Fruit fly (Drosophila melanogaster) whole organism, embryonic: Measurements from ENCODE around the gene Bicra.

Source experiments
- Aef1 ChIP-seq: fragments of 200-800 bp; sonication (Bioruptor generic); IDR thresholded peaks from 3 replicates; pipeline ENCODE4 v1.3.6; 2022; ENCODE audit warnings: missing biosample characterization, missing genetic modification characterization
- Bdp1 ChIP-seq: fragments of 200-800 bp; sonication (Bioruptor generic); optimal IDR thresholded peaks from 3 replicates; lab custom pipeline; 2016; ENCODE audit warnings: missing biosample characterization, missing genetic modification characterization
- CG10431 ChIP-seq: fragments of 200-800 bp; sonication (Bioruptor generic); optimal IDR thresholded peaks from 3 replicates; lab custom pipeline; 2018; ENCODE audit warnings: missing biosample characterization, mild to moderate bottlenecking, missing genetic modification characterization
- CG13123 ChIP-seq: fragments of 200-800 bp; sonication (Bioruptor generic); optimal IDR thresholded peaks from 2 replicates; lab custom pipeline; 2016; ENCODE audit warnings: missing biosample characterization, missing genetic modification characterization
- CG13894 ChIP-seq: fragments of 200-800 bp; sonication (Bioruptor generic); optimal IDR thresholded peaks from 3 replicates; lab custom pipeline; 2018; ENCODE audit warnings: missing biosample characterization, mild to moderate bottlenecking, missing genetic modification characterization, moderate library complexity
- CG17186 ChIP-seq: fragments of 200-800 bp; sonication (Bioruptor generic); optimal IDR thresholded peaks from 3 replicates; lab custom pipeline; 2017; ENCODE audit warnings: missing biosample characterization, missing genetic modification reagents, missing genetic modification characterization
- CG17385 ChIP-seq: fragments of 200-800 bp; sonication (Bioruptor generic); optimal IDR thresholded peaks from 3 replicates; lab custom pipeline; 2018; ENCODE audit warnings: missing biosample characterization, mild to moderate bottlenecking, missing genetic modification characterization
- CG17612 ChIP-seq: fragments of 200-800 bp; sonication (Bioruptor generic); IDR thresholded peaks from 2 replicates; pipeline ENCODE4 v1.3.6; 2022; ENCODE audit warnings: missing biosample characterization, missing genetic modification characterization
- CG18476 ChIP-seq: fragments of 200-800 bp; sonication (Bioruptor generic); optimal IDR thresholded peaks from 2 replicates; lab custom pipeline; 2016; ENCODE audit warnings: missing biosample characterization, mild to moderate bottlenecking, missing genetic modification characterization
- CG18599 ChIP-seq: fragments of 200-800 bp; sonication (Bioruptor generic); optimal IDR thresholded peaks from 3 replicates; lab custom pipeline; 2017; ENCODE audit warnings: missing biosample characterization, missing genetic modification characterization, mild to moderate bottlenecking, moderate library complexity, missing genetic modification reagents
- CG4617 ChIP-seq: fragments of 200-800 bp; sonication (Bioruptor generic); optimal IDR thresholded peaks from 3 replicates; lab custom pipeline; 2016; ENCODE audit warnings: missing biosample characterization, missing genetic modification characterization, borderline replicate concordance
- CG6175 ChIP-seq: fragments of 200-800 bp; sonication (Bioruptor generic); IDR thresholded peaks from 3 replicates; pipeline ENCODE4 v1.3.6; 2022; ENCODE audit warnings: missing biosample characterization, missing genetic modification characterization
- CG6683 ChIP-seq: fragments of 200-800 bp; sonication (Bioruptor generic); optimal IDR thresholded peaks from 2 replicates; lab custom pipeline; 2017; ENCODE audit warnings: missing biosample characterization, mild to moderate bottlenecking, missing genetic modification characterization, missing genetic modification reagents
- CG7556 ChIP-seq: fragments of 200-800 bp; sonication (Bioruptor generic); optimal IDR thresholded peaks from 2 replicates; lab custom pipeline; 2017; ENCODE audit warnings: missing biosample characterization, mild to moderate bottlenecking, missing genetic modification characterization
- CG7745 ChIP-seq: fragments of 200-800 bp; sonication (Bioruptor generic); optimal IDR thresholded peaks from 2 replicates; lab custom pipeline; 2018; ENCODE audit warnings: missing biosample characterization, mild to moderate bottlenecking, missing genetic modification characterization, moderate library complexity
- CG7987 ChIP-seq: fragments of 200-800 bp; sonication (Bioruptor generic); optimal IDR thresholded peaks from 2 replicates; lab custom pipeline; 2018; ENCODE audit warnings: missing biosample characterization, mild to moderate bottlenecking, missing genetic modification characterization, moderate library complexity
- CG9876 ChIP-seq: fragments of 200-800 bp; sonication (Bioruptor generic); optimal IDR thresholded peaks from 2 replicates; lab custom pipeline; 2016; ENCODE audit warnings: missing biosample characterization, missing genetic modification characterization
- CG9932 ChIP-seq: fragments of 200-800 bp; sonication (Bioruptor generic); IDR thresholded peaks from 2 replicates; pipeline ENCODE4 v1.3.6; 2022; ENCODE audit warnings: missing biosample characterization, missing genetic modification characterization
- E2f2 ChIP-seq: fragments of 200-800 bp; sonication (Bioruptor generic); IDR thresholded peaks from 2 replicates; pipeline ENCODE4 v1.3.6; 2022; ENCODE audit warnings: missing biosample characterization, missing genetic modification characterization
- Gug ChIP-seq: fragments of 200-800 bp; sonication (Bioruptor generic); IDR thresholded peaks from 4 replicates; pipeline ENCODE4 v1.3.6; 2022; ENCODE audit warnings: missing biosample characterization, missing genetic modification characterization
- H2.0 ChIP-seq: fragments of 200-800 bp; sonication (Bioruptor generic); IDR thresholded peaks from 2 replicates; pipeline ENCODE4 v1.3.6; 2022; ENCODE audit warnings: missing biosample characterization, missing genetic modification characterization
- HLH54F ChIP-seq: fragments of 200-800 bp; sonication (Bioruptor generic); optimal IDR thresholded peaks from 3 replicates; lab custom pipeline; 2016; ENCODE audit warnings: missing biosample characterization, missing genetic modification characterization
- Hr39 ChIP-seq: fragments of >200 bp; optimal IDR thresholded peaks from 2 replicates; lab custom pipeline; 2017
- Side ChIP-seq: fragments of 200-800 bp; sonication (Bioruptor generic); optimal IDR thresholded peaks from 2 replicates; lab custom pipeline; 2016; ENCODE audit warnings: missing biosample characterization, missing genetic modification characterization
- Usf ChIP-seq: fragments of 200-800 bp; sonication (Bioruptor generic); optimal IDR thresholded peaks from 2 replicates; lab custom pipeline; 2017; ENCODE audit warnings: missing genotype, missing biosample characterization, missing genetic modification characterization
- az2 ChIP-seq: fragments of 200-800 bp; sonication (Bioruptor generic); optimal IDR thresholded peaks from 3 replicates; lab custom pipeline; 2016; ENCODE audit warnings: missing biosample characterization, missing genetic modification characterization
- bsh ChIP-seq, 2 experiments: fragments of 200-800 bp; sonication (Bioruptor generic); optimal IDR thresholded peaks; 2 replicates each; lab custom pipeline; 2017 to 2018; ENCODE audit warnings: mild to moderate bottlenecking in 2 of 2, missing biosample characterization in 2 of 2, missing genetic modification characterization in 2 of 2, moderate library complexity in 1 of 2
- cad ChIP-seq: fragments of >200 bp; optimal IDR thresholded peaks from 2 replicates; lab custom pipeline; 2017; ENCODE audit warnings: missing biosample characterization, missing genetic modification characterization
- chif ChIP-seq, 2 experiments: fragments of 200-800 bp; sonication (Bioruptor generic); optimal IDR thresholded peaks; 3 replicates each; lab custom pipeline; 2016; ENCODE audit warnings: missing biosample characterization in 2 of 2, missing genetic modification characterization in 2 of 2
- corto ChIP-seq: fragments of 200-800 bp; sonication (Bioruptor generic); optimal IDR thresholded peaks from 2 replicates; lab custom pipeline; 2016; ENCODE audit warnings: missing biosample characterization, mild to moderate bottlenecking, missing genetic modification characterization, moderate library complexity
- dan ChIP-seq: fragments of 200-800 bp; sonication (Bioruptor generic); IDR thresholded peaks from 2 replicates; pipeline ENCODE4 v1.3.6; 2022; ENCODE audit warnings: missing biosample characterization, missing genetic modification characterization
- disco-r ChIP-seq: fragments of 200-800 bp; sonication (Bioruptor generic); optimal IDR thresholded peaks from 2 replicates; lab custom pipeline; 2016; ENCODE audit warnings: missing biosample characterization, missing genetic modification characterization
- fu2 ChIP-seq: fragments of 200-800 bp; sonication (Bioruptor generic); optimal IDR thresholded peaks from 2 replicates; lab custom pipeline; 2016; ENCODE audit warnings: missing biosample characterization, missing genetic modification characterization
- gfzf ChIP-seq: fragments of 200-800 bp; sonication (Bioruptor generic); optimal IDR thresholded peaks from 2 replicates; lab custom pipeline; 2016; ENCODE audit warnings: missing biosample characterization, mild to moderate bottlenecking, missing genetic modification characterization, moderate library complexity
- gro ChIP-seq: fragments of 200-800 bp; sonication (Bioruptor generic); optimal IDR thresholded peaks from 2 replicates; lab custom pipeline; 2016; ENCODE audit warnings: missing biosample characterization, missing genetic modification characterization
- hbn ChIP-seq: fragments of 200-800 bp; sonication (Bioruptor generic); IDR thresholded peaks from 2 replicates; pipeline ENCODE4 v1.3.6; 2022; ENCODE audit warnings: missing biosample characterization, missing genetic modification characterization; ENCODE audit not compliant: partially characterized antibody
- hth ChIP-seq: fragments of >200 bp; optimal IDR thresholded peaks from 2 replicates; lab custom pipeline; 2017; ENCODE audit warnings: inconsistent platforms
- knrl ChIP-seq: fragments of 200-800 bp; sonication (Bioruptor generic); IDR thresholded peaks from 3 replicates; pipeline ENCODE4 v1.3.6; 2022; ENCODE audit warnings: missing biosample characterization, missing genetic modification characterization; ENCODE audit not compliant: partially characterized antibody
- lola ChIP-seq, 3 experiments: fragments of >200 bp in 2 of 3; fragments of 200-800 bp in 1 of 3; sonication (Bioruptor generic) in 1 of 3; optimal IDR thresholded peaks; 2 replicates each; lab custom pipeline; 2017 to 2019; ENCODE audit warnings: missing biosample characterization in 3 of 3, missing genetic modification characterization in 3 of 3, mild to moderate bottlenecking in 1 of 3, moderate library complexity in 1 of 3
- p53 ChIP-seq: fragments of 200-800 bp; sonication (Bioruptor generic); optimal IDR thresholded peaks from 2 replicates; lab custom pipeline; 2016; ENCODE audit warnings: missing biosample characterization, missing genetic modification characterization
- row ChIP-seq: fragments of 200-800 bp; sonication (Bioruptor generic); IDR thresholded peaks from 3 replicates; pipeline ENCODE4 v1.3.6; 2022; ENCODE audit warnings: missing biosample characterization, missing genetic modification characterization
- sens ChIP-seq: fragments of 200-800 bp; sonication (Bioruptor generic); peaks from one replicate; lab custom pipeline; 2016; ENCODE audit warnings: missing biosample characterization, missing genetic modification characterization
- slbo ChIP-seq: fragments of 200-800 bp; sonication (Bioruptor generic); IDR thresholded peaks from 2 replicates; pipeline ENCODE4 v1.3.6; 2022; ENCODE audit warnings: missing biosample characterization, missing genetic modification characterization
- sob ChIP-seq: fragments of 200-800 bp; sonication (Bioruptor generic); IDR thresholded peaks from 2 replicates; pipeline ENCODE4 v1.3.6; 2022; ENCODE audit warnings: missing biosample characterization, missing genetic modification characterization
- stc ChIP-seq: fragments of 200-800 bp; sonication (Bioruptor generic); IDR thresholded peaks from 2 replicates; pipeline ENCODE4 v1.3.6; 2022; ENCODE audit warnings: missing biosample characterization, missing genetic modification characterization
- stwl ChIP-seq: fragments of 200-800 bp; sonication (Bioruptor generic); optimal IDR thresholded peaks from 3 replicates; lab custom pipeline; 2018; ENCODE audit warnings: missing biosample characterization, mild to moderate bottlenecking, missing genetic modification characterization, moderate library complexity
- tgo ChIP-seq: fragments of 200-800 bp; sonication (Bioruptor generic); IDR thresholded peaks from 3 replicates; pipeline ENCODE4 v1.3.6; 2022; ENCODE audit warnings: missing biosample characterization, missing genetic modification characterization
- trem ChIP-seq: fragments of 200-800 bp; optimal IDR thresholded peaks from 3 replicates; lab custom pipeline; 2019; ENCODE audit warnings: missing biosample characterization, mild to moderate bottlenecking, missing genetic modification characterization, moderate library complexity
- wor ChIP-seq: fragments of 200-800 bp; sonication (Bioruptor generic); IDR thresholded peaks from 2 replicates; pipeline ENCODE4 v1.3.6; 2022; ENCODE audit warnings: missing biosample characterization, missing genetic modification characterization
- zen ChIP-seq: fragments of 200-800 bp; sonication (Bioruptor generic); optimal IDR thresholded peaks from 3 replicates; lab custom pipeline; 2018; ENCODE audit warnings: missing biosample characterization, mild to moderate bottlenecking, missing genetic modification characterization, moderate library complexity

Gene Bicra

DNA sequence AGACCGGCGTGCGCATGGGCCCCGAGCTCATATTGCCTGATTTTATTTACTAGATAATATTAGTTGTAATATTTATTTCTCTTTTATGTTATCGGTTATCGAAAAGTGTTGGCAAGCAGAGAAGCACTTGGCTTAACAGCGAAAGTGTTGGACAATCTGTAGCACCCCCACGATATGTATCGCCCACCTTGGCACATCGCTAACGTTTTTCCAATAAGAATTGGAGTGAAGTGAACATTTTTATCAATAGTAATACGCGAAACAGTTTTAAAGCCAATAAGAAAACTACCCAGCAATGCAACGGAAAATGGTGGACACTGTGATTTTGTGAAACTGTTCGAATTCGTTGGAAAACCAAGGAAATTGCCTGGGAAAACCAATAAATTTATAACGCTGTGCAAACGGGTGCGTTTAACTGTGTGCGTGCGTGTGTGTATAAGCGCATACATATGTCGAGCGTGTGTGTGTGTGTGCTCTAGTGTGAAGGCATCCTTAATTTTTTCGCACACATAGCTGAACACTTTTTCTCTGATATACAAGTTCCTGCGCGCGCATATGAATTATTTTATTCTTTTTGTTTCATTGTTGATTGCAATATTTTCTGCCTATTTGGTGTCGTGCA lies 23.8 kb upstream of the Bicra start, which contains the start of the genes Slu7 and Pkc98E (continued):
- peak; percentile 61 for TF ChIP-seq trem
- TF ChIP-seq gfzf (GFP tag; lab: Kevin White, UChicago), result no peak
- peak; percentile 49; the same call in 2 of the 3 replicates for TF ChIP-seq Aef1 (GFP tag; lab: Robert Waterston, UW)
- TF ChIP-seq stwl (tag; lab: Kevin White, UChicago), result peak; percentile 96
- TF ChIP-seq Hr39, result no peak
- TF ChIP-seq wor, result no peak
- TF ChIP-seq CG13123, result peak; percentile 29
- peak; percentile 92 for TF ChIP-seq CG9932 (GFP tag; lab: Robert Waterston, UW)
- peak; percentile 52 for TF ChIP-seq H2.0
- no peak for TF ChIP-seq stc (GFP tag; lab: Robert Waterston, UW)
- peak; percentile 82 for TF ChIP-seq hbn (GFP tag; lab: Robert Waterston, UW)
- no peak for TF ChIP-seq p53 (GFP tag; lab: Kevin White, UChicago)
- no peak for TF ChIP-seq CG6683 (GFP tag; lab: Kevin White, UChicago)
- peak; percentile 75 for TF ChIP-seq CG7987 (GFP tag; lab: Kevin White, UChicago)
- TF ChIP-seq Usf, result no peak
- peak; percentile 58 for TF ChIP-seq CG17385
- peak in 1 of 3 experiments; percentile 68 for TF ChIP-seq lola (GFP tag; optimal IDR thresholded peaks at IDR 0.05; lab: Kevin White, UChicago)
- TF ChIP-seq az2 (GFP tag; lab: Kevin White, UChicago), result no peak
- 0 out of 2 replicates have a peak, but pooled peaks have one; percentile 25 for TF ChIP-seq E2f2
- no peak for TF ChIP-seq dan (GFP tag; lab: Robert Waterston, UW)
- peak; percentile 66 for TF ChIP-seq zen (tag; lab: Kevin White, UChicago)
- peak; percentile 71 for TF ChIP-seq fu2 (GFP tag; lab: Kevin White, UChicago)
- TF ChIP-seq CG9876 (GFP tag; lab: Kevin White, UChicago), result peak; percentile 46
- TF ChIP-seq gro (GFP tag; lab: Kevin White, UChicago), result peak; percentile 88
- peak; percentile 35 for TF ChIP-seq Side (GFP tag; lab: Kevin White, UChicago)
- TF ChIP-seq chif (GFP tag; optimal IDR thresholded peaks at IDR 0.05; lab: Kevin White, UChicago), result peak; percentile 43 to 56
- TF ChIP-seq corto (GFP tag; lab: Kevin White, UChicago), result no peak
- TF ChIP-seq bsh (GFP tag; optimal IDR thresholded peaks at IDR 0.05; lab: Kevin White, UChicago), result peak in 1 of 2 experiments; percentile 39
- no peak for TF ChIP-seq CG13894 (tag; lab: Kevin White, UChicago)
- peak; percentile 23 for TF ChIP-seq CG18476
- TF ChIP-seq Gug (GFP tag; lab: Robert Waterston, UW), result peak; percentile 71; the same call in 3 of the 4 replicates
- TF ChIP-seq knrl (GFP tag; lab: Robert Waterston, UW), result peak; percentile 88
- no peak for TF ChIP-seq CG17186 (GFP tag; lab: Kevin White, UChicago)
- TF ChIP-seq sens, result peak; percentile 79
- TF ChIP-seq disco-r (GFP tag; lab: Kevin White, UChicago), result no peak
- no peak for TF ChIP-seq CG17612 (GFP tag; lab: Robert Waterston, UW)
- peak; percentile 80 for TF ChIP-seq CG7745
- peak; percentile 60 for TF ChIP-seq Bdp1
- no peak for TF ChIP-seq hth (lab: Kevin White, UChicago)
- peak; percentile 91 for TF ChIP-seq slbo (GFP tag; lab: Robert Waterston, UW)
- TF ChIP-seq row (GFP tag; lab: Robert Waterston, UW), result peak; percentile 55
- no peak for TF ChIP-seq cad (GFP tag; lab: Kevin White, UChicago)
- peak; percentile 90 for TF ChIP-seq sob
- peak; percentile 68 for TF ChIP-seq CG18599 (GFP tag; lab: Kevin White, UChicago)
- TF ChIP-seq CG7556 (GFP tag; lab: Kevin White, UChicago), result peak; percentile 13
- 0 out of 3 replicates have a peak, but pooled peaks have one; percentile 43 for TF ChIP-seq CG6175 (GFP tag; lab: Robert Waterston, UW)
- peak; percentile 31; the same call in 1 of the 3 replicates for TF ChIP-seq tgo (GFP tag; lab: Robert Waterston, UW)
- TF ChIP-seq CG4617, result peak; percentile 97
- TF ChIP-seq HLH54F, result peak; percentile 78
- no peak for TF ChIP-seq CG10431 (GFP tag; lab: Kevin White, UChicago)
